Fruit fly (Drosophila melanogaster) whole organism, prepupa: Measurements from ENCODE around the gene CG32263.
A peak's percentile ranks its signal among the peaks of the same experiment; 100 is the strongest.

ENCODE experiments used
- Blimp-1 ChIP-seq: fragments of 200-800 bp; sonication (Bioruptor generic); optimal IDR thresholded peaks from 3 replicates; lab custom pipeline; 2017; ENCODE audit warnings: missing biosample characterization, missing genetic modification characterization, mild to moderate bottlenecking, moderate library complexity, missing genetic modification reagents
- CG10631 ChIP-seq: fragments of 200-800 bp; sonication (Bioruptor generic); optimal IDR thresholded peaks from 2 replicates; lab custom pipeline; 2016; ENCODE audit warnings: missing biosample characterization, missing genetic modification characterization
- CG10669 ChIP-seq: fragments of 200-800 bp; sonication (Bioruptor generic); optimal IDR thresholded peaks from 3 replicates; lab custom pipeline; 2018; ENCODE audit warnings: missing biosample characterization, mild to moderate bottlenecking, missing genetic modification characterization, moderate library complexity
- CG11294 ChIP-seq: fragments of 200-800 bp; sonication (Bioruptor generic); IDR thresholded peaks from 2 replicates; pipeline ENCODE4 v1.3.6; 2022; ENCODE audit warnings: missing biosample characterization, missing genetic modification characterization
- CG11762 ChIP-seq: fragments of 200-800 bp; sonication (Bioruptor generic); optimal IDR thresholded peaks from 3 replicates; lab custom pipeline; 2016; ENCODE audit warnings: missing biosample characterization, missing genetic modification characterization; ENCODE audit not compliant: insufficient read depth
- CG11902 ChIP-seq: fragments of 200-800 bp; sonication (Bioruptor generic); optimal IDR thresholded peaks from 3 replicates; lab custom pipeline; 2016; ENCODE audit warnings: missing biosample characterization, missing genetic modification characterization
- CG16779 ChIP-seq: fragments of 200-800 bp; sonication (Bioruptor generic); optimal IDR thresholded peaks from 3 replicates; lab custom pipeline; 2017; ENCODE audit warnings: missing biosample characterization, mild to moderate bottlenecking, missing genetic modification characterization
- CG3032 ChIP-seq: fragments of 200-800 bp; optimal IDR thresholded peaks from 2 replicates; lab custom pipeline; 2019; ENCODE audit warnings: missing biosample characterization, mild to moderate bottlenecking, missing genetic modification characterization, moderate library complexity
- CG34406 ChIP-seq: fragments of 200-800 bp; sonication (Bioruptor generic); optimal IDR thresholded peaks from 3 replicates; lab custom pipeline; 2016; ENCODE audit warnings: missing biosample characterization, missing genetic modification characterization
- CG6163 ChIP-seq: fragments of 200-800 bp; sonication (Bioruptor generic); IDR thresholded peaks from 3 replicates; pipeline ENCODE4 v1.3.6; 2022; ENCODE audit warnings: missing biosample characterization, missing genetic modification characterization
- CG6792 ChIP-seq: fragments of 200-800 bp; sonication (Bioruptor generic); optimal IDR thresholded peaks from 3 replicates; lab custom pipeline; 2016; ENCODE audit warnings: missing biosample characterization, missing genetic modification characterization
- CG6808 ChIP-seq: fragments of 200-800 bp; sonication (Bioruptor generic); optimal IDR thresholded peaks from 3 replicates; lab custom pipeline; 2017; ENCODE audit warnings: missing biosample characterization, missing genetic modification characterization, mild to moderate bottlenecking, moderate library complexity, missing genetic modification reagents
- CG6854 ChIP-seq: fragments of 200-800 bp; sonication (Bioruptor generic); optimal IDR thresholded peaks from 2 replicates; lab custom pipeline; 2017; ENCODE audit warnings: missing biosample characterization, mild to moderate bottlenecking, missing genetic modification characterization
- CG7368 ChIP-seq: fragments of 200-800 bp; sonication (Bioruptor generic); optimal IDR thresholded peaks from 3 replicates; lab custom pipeline; 2016; ENCODE audit warnings: missing biosample characterization, missing genetic modification characterization
- CG8119 ChIP-seq: fragments of 200-800 bp; sonication (Bioruptor generic); IDR thresholded peaks from 3 replicates; pipeline ENCODE4 v1.3.6; 2022; ENCODE audit warnings: missing biosample characterization, missing genetic modification characterization
- CG8319 ChIP-seq: fragments of 200-800 bp; sonication (Bioruptor generic); optimal IDR thresholded peaks from 3 replicates; lab custom pipeline; 2016; ENCODE audit warnings: missing biosample characterization, missing genetic modification characterization
- Eip75B ChIP-seq: fragments of 200-800 bp; sonication (Bioruptor generic); optimal IDR thresholded peaks from 3 replicates; lab custom pipeline; 2016; ENCODE audit warnings: missing biosample characterization, missing genetic modification characterization
- Eip78C ChIP-seq: fragments of 200-800 bp; sonication (Bioruptor generic); peaks from one replicate; lab custom pipeline; 2016; ENCODE audit warnings: missing biosample characterization, missing genetic modification characterization
- Eip93F ChIP-seq: fragments of 200-800 bp; sonication (Bioruptor generic); optimal IDR thresholded peaks from 2 replicates; lab custom pipeline; 2016; ENCODE audit warnings: missing biosample characterization, mild to moderate bottlenecking, missing genetic modification characterization
- Ets96B ChIP-seq: fragments of 200-800 bp; optimal IDR thresholded peaks from 2 replicates; lab custom pipeline; 2019; ENCODE audit warnings: missing biosample characterization, mild to moderate bottlenecking, missing genetic modification characterization, moderate library complexity
- Gug ChIP-seq: fragments of 200-800 bp; sonication (Bioruptor generic); IDR thresholded peaks from 2 replicates; pipeline ENCODE4 v1.3.6; 2022; ENCODE audit warnings: missing biosample characterization, missing genetic modification characterization
- Hr38 ChIP-seq: sonication (Bioruptor generic); optimal IDR thresholded peaks from 2 replicates; lab custom pipeline; 2016; ENCODE audit warnings: missing biosample characterization, missing genetic modification characterization
- OdsH ChIP-seq: fragments of 200-800 bp; sonication (Bioruptor generic); optimal IDR thresholded peaks from 3 replicates; lab custom pipeline; 2016; ENCODE audit warnings: missing biosample characterization, missing genetic modification characterization
- Sox102F ChIP-seq: fragments of 200-800 bp; sonication (Bioruptor generic); optimal IDR thresholded peaks from 2 replicates; lab custom pipeline; 2016; ENCODE audit warnings: missing biosample characterization, mild to moderate bottlenecking, missing genetic modification characterization
- achi ChIP-seq: fragments of 200-800 bp; sonication (Bioruptor generic); optimal IDR thresholded peaks from 3 replicates; lab custom pipeline; 2016; ENCODE audit warnings: missing biosample characterization, missing genetic modification characterization
- acj6 ChIP-seq: fragments of 200-800 bp; sonication (Bioruptor generic); optimal IDR thresholded peaks from 3 replicates; lab custom pipeline; 2016; ENCODE audit warnings: missing biosample characterization, missing genetic modification characterization
- cyc ChIP-seq: fragments of 200-800 bp; sonication (Bioruptor generic); optimal IDR thresholded peaks from 3 replicates; lab custom pipeline; 2016; ENCODE audit warnings: missing biosample characterization, missing genetic modification characterization
- dsx ChIP-seq: fragments of 200-800 bp; optimal IDR thresholded peaks from 3 replicates; lab custom pipeline; 2019; ENCODE audit warnings: missing biosample characterization, mild to moderate bottlenecking, missing genetic modification characterization, moderate library complexity; ENCODE audit not compliant: poor library complexity, severe bottlenecking
- esn ChIP-seq: fragments of 200-800 bp; sonication (Bioruptor generic); optimal IDR thresholded peaks from 2 replicates; lab custom pipeline; 2016; ENCODE audit warnings: missing biosample characterization, mild to moderate bottlenecking, missing genetic modification characterization, moderate library complexity
- fd59A ChIP-seq: fragments of 200-800 bp; sonication (Bioruptor generic); optimal IDR thresholded peaks from 2 replicates; lab custom pipeline; 2017; ENCODE audit warnings: missing biosample characterization, mild to moderate bottlenecking, missing genetic modification characterization, missing genetic modification reagents
- lz ChIP-seq: fragments of 200-800 bp; sonication (Bioruptor generic); optimal IDR thresholded peaks from 3 replicates; lab custom pipeline; 2016; ENCODE audit warnings: missing biosample characterization, missing genetic modification characterization
- net ChIP-seq: fragments of 200-800 bp; sonication (Bioruptor generic); optimal IDR thresholded peaks from 3 replicates; lab custom pipeline; 2016; ENCODE audit warnings: missing biosample characterization, missing genetic modification characterization
- pdm3 ChIP-seq: fragments of 200-800 bp; sonication (Bioruptor generic); optimal IDR thresholded peaks from 3 replicates; lab custom pipeline; 2016; ENCODE audit warnings: missing biosample characterization, missing genetic modification characterization
- ss ChIP-seq, 2 experiments: fragments of 200-800 bp; sonication (Bioruptor generic); optimal IDR thresholded peaks; 2 replicates in 1 of 2; 3 replicates in 1 of 2; lab custom pipeline; 2017 to 2018; ENCODE audit warnings: mild to moderate bottlenecking in 2 of 2, missing biosample characterization in 2 of 2, missing genetic modification characterization in 2 of 2, moderate library complexity in 1 of 2
- topi ChIP-seq: fragments of 200-800 bp; sonication (Bioruptor generic); optimal IDR thresholded peaks from 3 replicates; lab custom pipeline; 2016; ENCODE audit warnings: missing biosample characterization, missing genetic modification characterization
- vri ChIP-seq: fragments of 200-800 bp; sonication (Bioruptor generic); optimal IDR thresholded peaks from 3 replicates; lab custom pipeline; 2016; ENCODE audit warnings: missing biosample characterization, mild to moderate bottlenecking, missing genetic modification characterization

CG32263 gene

dm6 chr3L:3816772-3817483, 6.0 kb upstream of the CG32263 start (continued):
- TF ChIP-seq OdsH (no peak), cyc (GFP tag; lab: Kevin White, UChicago) (no peak), CG11762 (GFP tag; lab: Kevin White, UChicago) (peak; percentile 43), CG11294 (GFP tag; lab: Robert Waterston, UW) (no peak), Blimp-1 (GFP tag; lab: Kevin White, UChicago) (peak; percentile 16), CG11902 (GFP tag; lab: Kevin White, UChicago) (no peak), CG34406 (no peak), CG6854 (GFP tag; lab: Kevin White, UChicago) (peak; percentile 82), CG10669 (GFP tag; lab: Kevin White, UChicago) (peak; percentile 50), Eip93F (GFP tag; lab: Kevin White, UChicago) (peak; percentile 37), CG7368 (no peak), ss (GFP tag; optimal IDR thresholded peaks at IDR 0.05; lab: Kevin White, UChicago) (peak; percentile 89), CG6808 (peak; percentile 81), CG16779 (tag; lab: Kevin White, UChicago) (peak; percentile 74), Eip78C (peak; percentile 82), achi (GFP tag; lab: Kevin White, UChicago) (no peak), fd59A (GFP tag; lab: Kevin White, UChicago) (no peak), CG6163 (GFP tag; lab: Robert Waterston, UW) (no peak; the same call in 2 of the 3 replicates), CG8119 (GFP tag; lab: Robert Waterston, UW) (peak; percentile 42; the same call in 1 of the 3 replicates), Eip75B (no peak), CG6792 (GFP tag; lab: Kevin White, UChicago) (no peak), Sox102F (no peak), esn (GFP tag; lab: Kevin White, UChicago) (peak; percentile 14), topi (GFP tag; lab: Kevin White, UChicago) (peak; percentile 22), CG10631 (GFP tag; lab: Kevin White, UChicago) (no peak), CG3032 (tag; lab: Kevin White, UChicago) (peak; percentile 8), Gug (GFP tag; lab: Robert Waterston, UW) (no peak), CG8319 (GFP tag; lab: Kevin White, UChicago) (peak; percentile 9)

DNA sequence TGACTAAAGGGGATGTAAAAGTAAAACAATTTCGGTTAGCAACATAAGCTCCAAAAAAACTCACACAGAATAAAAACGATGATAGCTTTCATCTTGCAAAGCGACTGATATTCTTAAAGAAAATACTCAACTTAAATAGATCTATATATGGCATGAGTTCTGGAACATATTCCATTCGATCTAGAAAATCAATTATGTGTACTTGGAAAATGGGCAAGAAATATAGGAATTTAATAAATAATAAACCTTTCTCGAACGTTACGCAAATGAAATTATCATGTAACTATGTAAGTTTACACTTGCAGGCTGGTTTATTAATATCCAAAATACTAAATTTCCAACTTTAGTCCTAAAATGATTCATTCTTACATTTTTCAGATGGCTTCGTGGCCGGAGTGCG, 5.3 kb upstream of the CG32263 start, which contains the start of gene Acp63F:
TSS of gene Acp63F (minus strand) at position 101 of the 400 bp plus-strand sequence.
- TF ChIP-seq Hr38 (GFP tag; lab: Kevin White, UChicago) (no peak), net (no peak), vri (GFP tag; lab: Kevin White, UChicago) (no peak), dsx (GFP tag; lab: Kevin White, UChicago) (no peak), lz (GFP tag; lab: Kevin White, UChicago) (no peak), CG6854 (GFP tag; lab: Kevin White, UChicago) (no peak), ss (GFP tag; optimal IDR thresholded peaks at IDR 0.05; lab: Kevin White, UChicago) (no peak), acj6 (GFP tag; lab: Kevin White, UChicago) (no peak), Ets96B (tag; lab: Kevin White, UChicago) (no peak), pdm3 (no peak)
